Fruit fly (Drosophila melanogaster): Measurements from ENCODE around the gene C901.
"Not testable (repeated sequence)": the region's sequence is repeated elsewhere in the genome, so short reads cannot be mapped to it uniquely, and the experiment has no call there.

Gene C901

DNA sequence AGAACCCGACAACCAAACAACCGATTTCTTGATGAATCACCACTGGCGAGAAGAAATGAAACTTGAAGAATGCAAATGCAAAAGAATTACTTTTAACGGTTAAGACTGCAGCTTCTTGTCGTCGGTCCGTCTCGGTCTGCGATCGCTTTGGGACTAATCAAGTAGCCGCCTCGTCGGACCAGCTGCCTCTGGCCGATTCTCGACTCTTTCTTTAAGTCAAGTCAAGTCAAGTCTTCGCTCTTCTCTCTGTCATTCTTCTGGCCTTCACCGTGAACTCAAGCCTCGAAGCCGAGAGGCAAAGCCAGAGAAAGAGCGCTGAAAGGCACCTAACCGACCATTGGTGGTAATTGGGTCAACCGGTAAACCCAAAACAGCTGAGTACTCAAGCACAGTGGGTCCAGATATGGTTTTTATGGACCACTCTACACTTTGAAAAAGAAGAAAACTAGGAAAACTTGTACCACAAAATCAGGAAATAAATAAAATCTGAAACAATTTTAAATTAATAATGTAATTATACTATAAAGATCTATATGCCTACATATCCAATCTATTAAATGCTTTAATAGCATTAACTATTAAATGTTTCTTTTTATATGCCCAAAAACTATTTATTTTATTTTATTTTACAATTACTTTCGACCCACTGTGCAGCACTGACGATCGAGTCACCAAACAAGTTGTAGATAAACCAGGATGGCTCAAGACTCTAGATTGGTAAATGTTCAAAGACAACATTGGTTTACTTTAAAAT lies at the start of gene C901:
C901 (minus strand) TSS at position 157 of the 754 bp plus-strand sequence.
- no peak for TF ChIP-seq toe (GFP tag; optimal IDR thresholded peaks at IDR 0.05)
- TF ChIP-seq tj (GFP tag; optimal IDR thresholded peaks at IDR 0.05): no peak
- no peak for TF ChIP-seq cic (GFP tag; optimal IDR thresholded peaks at IDR 0.05)
- TF ChIP-seq CG7101 (tag; optimal IDR thresholded peaks at IDR 0.05): no peak
- no peak for TF ChIP-seq bab1 (GFP tag; optimal IDR thresholded peaks at IDR 0.05)
- TF ChIP-seq Crg-1 (GFP tag; optimal IDR thresholded peaks at IDR 0.05): no peak
- no peak for TF ChIP-seq ovo (GFP tag; optimal IDR thresholded peaks at IDR 0.05)
- no peak for TF ChIP-seq Hr96 (GFP tag; optimal IDR thresholded peaks at IDR 0.05)
- TF ChIP-seq CG11617 (GFP tag; optimal IDR thresholded peaks at IDR 0.05): no peak
- TF ChIP-seq Clk (GFP tag; optimal IDR thresholded peaks at IDR 0.05): no peak
- no peak for TF ChIP-seq CG33017 (tag; optimal IDR thresholded peaks at IDR 0.05)
- TF ChIP-seq kay (GFP tag; ENCODE audit: borderline replicate concordance): no peak
- TF ChIP-seq Mnt (GFP tag; optimal IDR thresholded peaks at IDR 0.05): no peak
- TF ChIP-seq CG14711 (tag; optimal IDR thresholded peaks at IDR 0.05): no peak
- no peak for TF ChIP-seq cnc (optimal IDR thresholded peaks at IDR 0.05)
- TF ChIP-seq CG7045 (GFP tag; optimal IDR thresholded peaks at IDR 0.05): no peak
- no peak for TF ChIP-seq CG12768 (GFP tag; optimal IDR thresholded peaks at IDR 0.05)

DNA sequence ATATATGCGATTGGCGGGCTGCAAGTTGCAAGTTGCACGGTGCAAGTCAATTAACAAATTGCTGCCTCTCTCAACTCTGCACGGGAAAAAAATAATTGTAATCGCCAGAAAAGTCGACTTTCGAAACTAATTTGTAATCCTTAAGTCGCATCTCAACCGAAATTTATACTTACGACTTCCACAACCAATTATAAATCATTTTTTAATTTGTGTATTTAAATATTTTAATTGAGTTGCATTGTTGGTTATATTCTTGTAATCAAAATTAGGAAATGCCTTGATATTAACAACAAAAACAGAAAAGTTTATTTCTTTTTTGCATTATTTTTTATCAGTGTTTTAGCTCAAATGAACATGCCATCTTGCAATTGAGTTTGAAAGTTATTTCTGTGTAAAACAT lies 7.0 kb downstream of the C901 start:
- TF ChIP-seq CG7101 (tag; optimal IDR thresholded peaks at IDR 0.05) (no peak), bab1 (GFP tag; optimal IDR thresholded peaks at IDR 0.05) (no peak), ovo (GFP tag; optimal IDR thresholded peaks at IDR 0.05) (no peak), Hr96 (GFP tag; optimal IDR thresholded peaks at IDR 0.05) (no peak), CG11617 (GFP tag; optimal IDR thresholded peaks at IDR 0.05) (no peak), cnc (optimal IDR thresholded peaks at IDR 0.05) (no peak), CG14711 (tag; optimal IDR thresholded peaks at IDR 0.05) (no peak), Mnt (GFP tag; optimal IDR thresholded peaks at IDR 0.05) (no peak), CG12768 (GFP tag; optimal IDR thresholded peaks at IDR 0.05) (no peak), CG1620 (GFP tag; optimal IDR thresholded peaks at IDR 0.05) (no peak), CG33017 (tag; optimal IDR thresholded peaks at IDR 0.05) (no peak), Crg-1 (GFP tag; optimal IDR thresholded peaks at IDR 0.05) (no peak), CG5204 (GFP tag; optimal IDR thresholded peaks at IDR 0.05) (no peak), cic (GFP tag; optimal IDR thresholded peaks at IDR 0.05) (no peak), tj (GFP tag; optimal IDR thresholded peaks at IDR 0.05) (no peak), Clk (GFP tag; optimal IDR thresholded peaks at IDR 0.05) (no peak), CG7045 (GFP tag; optimal IDR thresholded peaks at IDR 0.05) (no peak), toe (GFP tag; optimal IDR thresholded peaks at IDR 0.05) (no peak), kay (GFP tag; ENCODE audit: borderline replicate concordance) (no peak), pad (GFP tag; optimal IDR thresholded peaks at IDR 0.05) (no peak)

DNA sequence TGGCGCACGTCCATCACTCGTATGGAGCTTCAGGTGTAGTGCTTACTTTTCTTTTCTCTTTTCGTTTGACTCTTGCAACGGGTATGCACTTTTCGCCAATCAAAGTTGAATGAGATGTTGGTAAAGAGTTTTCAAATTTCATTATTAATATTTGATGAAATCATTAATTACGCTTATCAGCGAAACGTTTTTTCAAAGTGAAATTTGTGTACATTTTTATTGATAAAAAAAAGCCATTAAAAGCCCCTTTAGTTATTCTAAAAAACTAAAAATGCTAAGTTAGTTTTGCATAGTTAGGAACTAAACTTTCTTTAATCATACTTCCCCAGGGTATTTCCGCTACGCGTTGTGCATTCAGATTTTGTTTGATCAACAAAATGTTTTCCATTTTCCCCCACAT lies 13.7 kb downstream of the C901 start:
- TF ChIP-seq ovo (GFP tag; optimal IDR thresholded peaks at IDR 0.05): no peak
- no peak for TF ChIP-seq toe (GFP tag; optimal IDR thresholded peaks at IDR 0.05)
- TF ChIP-seq CG5204 (GFP tag; optimal IDR thresholded peaks at IDR 0.05): no peak
- TF ChIP-seq Clk (GFP tag; optimal IDR thresholded peaks at IDR 0.05): no peak

DNA sequence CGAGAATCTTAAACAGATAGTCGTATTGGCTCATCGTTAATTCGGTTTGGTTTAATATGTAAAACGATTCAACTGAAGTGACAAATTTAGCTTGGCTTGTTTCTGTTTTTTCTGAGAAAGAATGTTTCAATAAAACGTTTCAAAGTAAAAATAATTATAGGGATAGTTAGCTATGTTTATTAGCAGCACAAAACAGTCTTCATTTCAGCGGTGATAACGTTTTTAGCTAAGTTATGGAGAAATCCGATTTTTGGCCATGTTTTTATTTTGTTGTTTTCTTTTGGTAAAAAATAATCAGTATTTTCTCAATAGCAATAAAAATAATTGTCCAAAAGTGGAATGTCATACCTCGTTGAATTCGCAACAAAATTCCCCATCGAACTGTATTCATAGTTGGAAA lies 14.5 kb downstream of the C901 start, which contains the start of gene Rab9Fb:
Rab9Fb (minus strand) TSS at position 101 of the 400 bp plus-strand sequence.
- no peak for TF ChIP-seq CG14711 (tag; optimal IDR thresholded peaks at IDR 0.05)
- no peak for TF ChIP-seq cnc (optimal IDR thresholded peaks at IDR 0.05)
- TF ChIP-seq tj (GFP tag; optimal IDR thresholded peaks at IDR 0.05): no peak
- TF ChIP-seq CG33017 (tag; optimal IDR thresholded peaks at IDR 0.05): no peak
- TF ChIP-seq CG11617 (GFP tag; optimal IDR thresholded peaks at IDR 0.05): no peak
- no peak for TF ChIP-seq kay (GFP tag; ENCODE audit: borderline replicate concordance)
- no peak for TF ChIP-seq Clk (GFP tag; optimal IDR thresholded peaks at IDR 0.05)

DNA sequence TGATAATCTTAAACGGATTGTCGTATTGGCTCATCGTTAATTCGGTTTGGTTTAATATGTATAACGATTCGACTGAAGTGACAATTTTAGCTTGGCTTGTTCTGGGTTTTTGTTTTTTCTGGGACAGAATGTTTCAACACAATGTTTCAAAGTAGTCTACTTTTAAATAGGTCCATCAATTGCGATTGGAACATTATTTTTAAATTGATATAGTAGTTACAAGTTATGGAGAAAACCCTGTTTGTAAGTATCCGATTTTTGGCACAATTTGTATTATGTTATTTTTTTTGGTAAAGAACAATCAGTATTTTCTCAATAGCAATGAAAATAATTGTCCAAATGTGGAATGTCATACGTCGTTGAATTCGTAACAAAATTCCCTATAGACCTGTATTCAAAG lies 16.0 kb downstream of the C901 start, which contains the start of gene Rab9Fa:
Rab9Fa (minus strand) TSS at position 101 of the 400 bp plus-strand sequence.
- not testable (repeated sequence) for TF ChIP-seq toe, bab1, CG12768 (GFP tag; optimal IDR thresholded peaks at IDR 0.05)

- TF ChIP-seq cnc (optimal IDR thresholded peaks at IDR 0.05) (no peak), CG1620 (GFP tag; optimal IDR thresholded peaks at IDR 0.05) (no peak), Mnt (GFP tag; optimal IDR thresholded peaks at IDR 0.05) (no peak), bab1 (GFP tag; optimal IDR thresholded peaks at IDR 0.05) (no peak), CG33017 (tag; optimal IDR thresholded peaks at IDR 0.05) (no peak), toe (GFP tag; optimal IDR thresholded peaks at IDR 0.05) (no peak), CG14711 (tag; optimal IDR thresholded peaks at IDR 0.05) (no peak), CG7101 (tag; optimal IDR thresholded peaks at IDR 0.05) (no peak), kay (GFP tag; ENCODE audit: borderline replicate concordance) (no peak), pad (GFP tag; optimal IDR thresholded peaks at IDR 0.05) (no peak), Clk (GFP tag; optimal IDR thresholded peaks at IDR 0.05) (no peak), CG11617 (GFP tag; optimal IDR thresholded peaks at IDR 0.05) (no peak), CG5204 (GFP tag; optimal IDR thresholded peaks at IDR 0.05) (no peak), cic (GFP tag; optimal IDR thresholded peaks at IDR 0.05) (no peak)
These were observed 30.3 kb downstream of the C901 start for dm6 chrX:10936599-10936998.

- TF ChIP-seq ovo (GFP tag; optimal IDR thresholded peaks at IDR 0.05) (no peak), Clk (GFP tag; optimal IDR thresholded peaks at IDR 0.05) (no peak), CG1620 (GFP tag; optimal IDR thresholded peaks at IDR 0.05) (no peak), CG11617 (GFP tag; optimal IDR thresholded peaks at IDR 0.05) (no peak), CG7101 (tag; optimal IDR thresholded peaks at IDR 0.05) (no peak), cnc (optimal IDR thresholded peaks at IDR 0.05) (no peak), CG14711 (tag; optimal IDR thresholded peaks at IDR 0.05) (no peak), CG33017 (tag; optimal IDR thresholded peaks at IDR 0.05) (no peak), Mnt (GFP tag; optimal IDR thresholded peaks at IDR 0.05) (no peak), cic (GFP tag; optimal IDR thresholded peaks at IDR 0.05) (no peak), kay (GFP tag; ENCODE audit: borderline replicate concordance) (no peak), CG5204 (GFP tag; optimal IDR thresholded peaks at IDR 0.05) (no peak)
These were observed 31.3 kb downstream of the C901 start for dm6 chrX:10935587-10935986.
